Worm (Caenorhabditis elegans) whole organism, L2 larva: ENCODE data around the gene K10D11.2.

ENCODE experiments used
- ZK546.5 ChIP-seq: sonication (generic microtip); optimal IDR thresholded peaks from 2 replicates; lab custom pipeline; 2017; ENCODE audit warnings: missing biosample characterization, missing genetic modification characterization
- elt-3 ChIP-seq: sonication (generic microtip); optimal IDR thresholded peaks from 2 replicates; lab custom pipeline; 2017; ENCODE audit warnings: missing biosample characterization, missing genetic modification characterization
- nhr-237 ChIP-seq: fragments of 150-350 bp; optimal IDR thresholded peaks from 2 replicates; lab custom pipeline; 2014; ENCODE audit warnings: missing biosample characterization, missing genetic modification characterization

ce11 chrIV:13022892-13023291, 44.1 kb downstream of the K10D11.2 start:
- TF ChIP-seq nhr-237 (tag; lab: Kevin White, UChicago), result no peak
- TF ChIP-seq elt-3 (tag; lab: Kevin White, UChicago), result no peak
- no peak for TF ChIP-seq ZK546.5
